Fruit fly (Drosophila melanogaster): Measurements from ENCODE around the gene Lcp65Ag3.

Gene Lcp65Ag3

DNA sequence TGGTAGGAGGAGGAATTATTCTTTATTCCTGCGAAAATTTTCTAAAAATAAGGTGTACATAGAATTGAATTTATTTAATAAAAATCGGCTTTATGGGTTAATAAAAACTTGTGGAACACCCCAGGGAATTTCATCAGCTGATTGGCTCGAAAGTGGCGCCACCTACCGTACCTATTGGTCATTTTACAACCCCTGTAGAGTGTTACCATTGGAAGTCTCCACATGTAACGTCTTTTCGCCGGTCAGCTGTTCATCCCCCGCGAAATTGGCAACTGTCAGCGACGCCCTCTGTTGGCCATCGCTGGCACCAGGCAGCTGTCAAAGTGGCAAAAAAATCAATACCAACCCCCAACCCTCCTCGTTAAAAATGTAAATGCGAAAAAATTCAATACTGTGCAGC, 48.2 kb downstream of the Lcp65Ag3 start, which contains the start of gene CG13293:
TSS of gene CG13293 (plus strand) at position 323 of the 400 bp plus-strand sequence.
- no peak for TF ChIP-seq pan (optimal IDR thresholded peaks at IDR 0.05)
- no peak for TF ChIP-seq Vsx2 (GFP tag; optimal IDR thresholded peaks at IDR 0.05; ENCODE audit: partially characterized antibody)
- TF ChIP-seq lola (GFP tag; optimal IDR thresholded peaks at IDR 0.05): no peak
- TF ChIP-seq Hr78 (GFP tag; optimal IDR thresholded peaks at IDR 0.05): no peak
- TF ChIP-seq N (GFP tag; optimal IDR thresholded peaks at IDR 0.05): no peak
- TF ChIP-seq rgr (GFP tag; optimal IDR thresholded peaks at IDR 0.05): no peak
- TF ChIP-seq psq (GFP tag; optimal IDR thresholded peaks at IDR 0.05): no peak
- no peak for TF ChIP-seq jim (GFP tag; optimal IDR thresholded peaks at IDR 0.05)
- TF ChIP-seq Abd-B (GFP tag; optimal IDR thresholded peaks at IDR 0.05): no peak
- TF ChIP-seq dsf (GFP tag; optimal IDR thresholded peaks at IDR 0.05; ENCODE audit: borderline replicate concordance): no peak
- no peak for TF ChIP-seq br (GFP tag; optimal IDR thresholded peaks at IDR 0.05)
- TF ChIP-seq Myc (optimal IDR thresholded peaks at IDR 0.05): no peak
- no peak for TF ChIP-seq usp (GFP tag; optimal IDR thresholded peaks at IDR 0.05)
- no peak for TF ChIP-seq dl (GFP tag; optimal IDR thresholded peaks at IDR 0.05; ENCODE audit: insufficient read depth in 1 of 2, partially characterized antibody in 2 of 2)
- TF ChIP-seq tai (GFP tag; optimal IDR thresholded peaks at IDR 0.05): no peak
- no peak for TF ChIP-seq GATAd (GFP tag; optimal IDR thresholded peaks at IDR 0.05)
- no peak for TF ChIP-seq ey (GFP tag; optimal IDR thresholded peaks at IDR 0.05)
- no peak for TF ChIP-seq CrebA (GFP tag; optimal IDR thresholded peaks at IDR 0.05; ENCODE audit: borderline replicate concordance)
